Worm (Caenorhabditis elegans) whole organism, L1 larva: Measurements from ENCODE around the gene str-85.

Source experiments
- ama-1 ChIP-seq: fragments of 150-350 bp; optimal IDR thresholded peaks from 2 replicates; lab custom pipeline; 2014
- blmp-1 ChIP-seq: fragments of 150-350 bp; optimal IDR thresholded peaks from 2 replicates; lab custom pipeline; 2014; ENCODE audit warnings: missing biosample characterization, missing genetic modification characterization
- lin-39 ChIP-seq: fragments of 150-350 bp; optimal IDR thresholded peaks from 2 replicates; lab custom pipeline; 2014; ENCODE audit warnings: missing biosample characterization, missing genetic modification reagents, missing genetic modification characterization
- lir-3 ChIP-seq: sonication (generic microtip); optimal IDR thresholded peaks from 2 replicates; lab custom pipeline; 2016; ENCODE audit warnings: mild to moderate bottlenecking, missing genetic modification characterization, moderate library complexity, missing compliant biosample characterization; ENCODE audit not compliant: poor library complexity
- nhr-12 ChIP-seq: sonication (generic microtip); optimal IDR thresholded peaks from 2 replicates; lab custom pipeline; 2017; ENCODE audit warnings: missing biosample characterization, missing genetic modification characterization
- nhr-77 ChIP-seq: fragments of 150-350 bp; optimal IDR thresholded peaks from 2 replicates; lab custom pipeline; 2014; ENCODE audit warnings: missing biosample characterization, missing genetic modification characterization
- pag-3 ChIP-seq: sonication (generic microtip); optimal IDR thresholded peaks from 2 replicates; lab custom pipeline; 2017; ENCODE audit warnings: missing genetic modification characterization, mild to moderate bottlenecking, missing compliant biosample characterization, antibody characterized with exemption, borderline replicate concordance; ENCODE audit not compliant: insufficient read depth
- skn-1 ChIP-seq: fragments of 150-350 bp; optimal IDR thresholded peaks from 2 replicates; lab custom pipeline; 2014; ENCODE audit warnings: missing biosample characterization, missing genetic modification characterization
- snpc-4 ChIP-seq: fragments of 150-350 bp; optimal IDR thresholded peaks from 2 replicates; lab custom pipeline; 2014; ENCODE audit warnings: missing biosample characterization, missing genetic modification characterization
- unc-130 ChIP-seq: fragments of 150-350 bp; optimal IDR thresholded peaks from 2 replicates; lab custom pipeline; 2017; ENCODE audit warnings: missing biosample characterization, missing genetic modification characterization, inconsistent platforms
- zip-4 ChIP-seq: fragments of 200-800 bp; sonication (Bioruptor generic); optimal IDR thresholded peaks from 2 replicates; lab custom pipeline; 2018; ENCODE audit warnings: mild to moderate bottlenecking, missing genetic modification characterization, moderate library complexity, missing compliant biosample characterization
- ztf-11 ChIP-seq, 2 experiments: sonication (generic microtip); optimal IDR thresholded peaks; 2 replicates each; lab custom pipeline; 2016 to 2017; ENCODE audit warnings: missing genetic modification characterization in 2 of 2, missing biosample characterization in 1 of 2, missing compliant biosample characterization in 1 of 2

- TF ChIP-seq unc-130 (no peak), skn-1 (tag; lab: Kevin White, UChicago) (no peak), blmp-1 (tag; lab: Kevin White, UChicago) (no peak), ztf-11 (tag; optimal IDR thresholded peaks at IDR 0.05; lab: Kevin White, UChicago) (no peak), nhr-12 (tag; lab: Kevin White, UChicago) (no peak), snpc-4 (tag; lab: Kevin White, UChicago) (no peak), zip-4 (GFP tag; lab: Kevin White, UChicago) (no peak), lir-3 (tag; lab: Kevin White, UChicago) (no peak), ama-1 (lab: Kevin White, UChicago) (no peak), nhr-77 (no peak), lin-39 (no peak), pag-3 (tag; lab: Kevin White, UChicago) (no peak)
These were observed 2.5 kb upstream of the str-85 start, which contains the start of gene str-87 for ce11 chrV:8988104-8988503.
